Fruit fly (Drosophila melanogaster) whole organism, wandering third instar larva: ENCODE measurements around the gene swm.

Source experiments
- CG32264 ChIP-seq: fragments of 200-800 bp; sonication (Bioruptor generic); optimal IDR thresholded peaks from 2 replicates; lab custom pipeline; 2016; ENCODE audit warnings: missing biosample characterization, missing genetic modification characterization
- CG9705 ChIP-seq: fragments of 200-800 bp; sonication (Bioruptor generic); optimal IDR thresholded peaks from 2 replicates; lab custom pipeline; 2018; ENCODE audit warnings: missing biosample characterization, mild to moderate bottlenecking, missing genetic modification characterization
- CrebA ChIP-seq: fragments of 200-800 bp; sonication (Bioruptor generic); optimal IDR thresholded peaks from 2 replicates; lab custom pipeline; 2016; ENCODE audit warnings: missing biosample characterization, mild to moderate bottlenecking, missing genetic modification characterization, borderline replicate concordance
- GATAd ChIP-seq: sonication (Bioruptor generic); optimal IDR thresholded peaks from 2 replicates; lab custom pipeline; 2016; ENCODE audit warnings: missing biosample characterization, missing genetic modification characterization
- HLH106 ChIP-seq: fragments of 200-800 bp; optimal IDR thresholded peaks from 3 replicates; lab custom pipeline; 2019; ENCODE audit warnings: missing biosample characterization, mild to moderate bottlenecking, missing genetic modification characterization, moderate library complexity
- Hnf4 ChIP-seq: fragments of 200-800 bp; sonication (Bioruptor generic); optimal IDR thresholded peaks from 2 replicates; lab custom pipeline; 2016; ENCODE audit warnings: missing biosample characterization, mild to moderate bottlenecking, missing genetic modification characterization
- Hr78 ChIP-seq: fragments of >200 bp; optimal IDR thresholded peaks from 2 replicates; lab custom pipeline; 2017; ENCODE audit warnings: missing biosample characterization, missing genetic modification characterization
- Hr83 ChIP-seq: fragments of 200-300 bp; sonication (Bioruptor generic); optimal IDR thresholded peaks from 2 replicates; lab custom pipeline; 2016; ENCODE audit warnings: missing biosample characterization, mild to moderate bottlenecking, missing genetic modification characterization, moderate library complexity; ENCODE audit not compliant: poor library complexity, severe bottlenecking
- Jra ChIP-seq: sonication (Bioruptor generic); optimal IDR thresholded peaks from 2 replicates; lab custom pipeline; 2016; ENCODE audit warnings: missing biosample characterization, missing genetic modification characterization
- Mio ChIP-seq: sonication (Bioruptor generic); optimal IDR thresholded peaks from 2 replicates; lab custom pipeline; 2016; ENCODE audit warnings: missing biosample characterization, missing genetic modification characterization
- Myc ChIP-seq: fragments of >200 bp; optimal IDR thresholded peaks from 2 replicates; lab custom pipeline; 2017
- OdsH ChIP-seq: fragments of 200-800 bp; sonication (Bioruptor generic); optimal IDR thresholded peaks from 2 replicates; lab custom pipeline; 2016; ENCODE audit warnings: missing biosample characterization, mild to moderate bottlenecking, missing genetic modification characterization
- Rel ChIP-seq, 2 experiments: fragments of 200-800 bp; sonication (Bioruptor generic) in 1 of 2; optimal IDR thresholded peaks; 2 replicates in 1 of 2; 3 replicates in 1 of 2; lab custom pipeline; 2016 to 2019; ENCODE audit warnings: mild to moderate bottlenecking in 2 of 2, missing biosample characterization in 2 of 2, missing genetic modification characterization in 2 of 2, moderate library complexity in 1 of 2
- Sp1 ChIP-seq: fragments of 200-800 bp; sonication (Bioruptor generic); optimal IDR thresholded peaks from 3 replicates; lab custom pipeline; 2019; ENCODE audit warnings: missing biosample characterization, mild to moderate bottlenecking, missing genetic modification characterization, moderate library complexity
- Vsx2 ChIP-seq: fragments of 200-300, 225-300 bp; sonication (Bioruptor generic); optimal IDR thresholded peaks from 2 replicates; lab custom pipeline; 2018; ENCODE audit warnings: missing biosample characterization, missing genetic modification characterization; ENCODE audit not compliant: partially characterized antibody
- br ChIP-seq: fragments of 200-800 bp; sonication (Bioruptor generic); optimal IDR thresholded peaks from 2 replicates; lab custom pipeline; 2016; ENCODE audit warnings: missing biosample characterization, missing genetic modification characterization
- brk ChIP-seq: fragments of 200-800 bp; sonication (Bioruptor generic); optimal IDR thresholded peaks from 2 replicates; lab custom pipeline; 2016; ENCODE audit warnings: missing biosample characterization, mild to moderate bottlenecking, missing genetic modification characterization
- dmrt93B ChIP-seq: fragments of 200-800 bp; sonication (Bioruptor generic); optimal IDR thresholded peaks from 2 replicates; lab custom pipeline; 2018; ENCODE audit warnings: missing biosample characterization, mild to moderate bottlenecking, missing genetic modification characterization
- dsf ChIP-seq: sonication (Bioruptor generic); optimal IDR thresholded peaks from 2 replicates; lab custom pipeline; 2016; ENCODE audit warnings: missing biosample characterization, missing genetic modification characterization, borderline replicate concordance
- ey ChIP-seq: fragments of 200-800 bp; sonication (Bioruptor generic); optimal IDR thresholded peaks from 2 replicates; lab custom pipeline; 2016; ENCODE audit warnings: missing biosample characterization, missing genetic modification characterization
- foxo ChIP-seq, 2 experiments: fragments of 200-800 bp; sonication (Bioruptor generic); optimal IDR thresholded peaks; 2 replicates in 1 of 2; 3 replicates in 1 of 2; lab custom pipeline; 2016 to 2017; ENCODE audit warnings: missing biosample characterization in 2 of 2, missing genetic modification characterization in 2 of 2
- fru ChIP-seq: fragments of 200-800 bp; sonication (Bioruptor generic); optimal IDR thresholded peaks from 3 replicates; lab custom pipeline; 2016; ENCODE audit warnings: missing biosample characterization, mild to moderate bottlenecking, missing genetic modification characterization
- h ChIP-seq: fragments of 200-800 bp; sonication (Bioruptor generic); optimal IDR thresholded peaks from 3 replicates; lab custom pipeline; 2016; ENCODE audit warnings: missing biosample characterization, mild to moderate bottlenecking, missing genetic modification characterization
- jim ChIP-seq: fragments of 175-275, 200-325 bp; sonication (Bioruptor generic); optimal IDR thresholded peaks from 2 replicates; lab custom pipeline; 2016; ENCODE audit warnings: missing biosample characterization, mild to moderate bottlenecking, missing genetic modification characterization
- lola ChIP-seq: fragments of >200 bp; optimal IDR thresholded peaks from 2 replicates; lab custom pipeline; 2017; ENCODE audit warnings: missing biosample characterization, missing genetic modification characterization
- pan ChIP-seq: fragments of >200 bp; optimal IDR thresholded peaks from 2 replicates; lab custom pipeline; 2017
- psq ChIP-seq: fragments of 200-800 bp; sonication (Bioruptor generic); optimal IDR thresholded peaks from 3 replicates; lab custom pipeline; 2017; ENCODE audit warnings: missing biosample characterization, mild to moderate bottlenecking, missing genetic modification characterization, moderate library complexity
- rgr ChIP-seq: fragments of 200-800 bp; sonication (Bioruptor generic); optimal IDR thresholded peaks from 3 replicates; lab custom pipeline; 2016; ENCODE audit warnings: missing biosample characterization, mild to moderate bottlenecking, missing genetic modification characterization
- sage ChIP-seq: fragments of 200-800 bp; sonication (Bioruptor generic); optimal IDR thresholded peaks from 2 replicates; lab custom pipeline; 2016; ENCODE audit warnings: missing biosample characterization, mild to moderate bottlenecking, missing genetic modification characterization
- sv ChIP-seq: fragments of 200-800 bp; sonication (Bioruptor generic); optimal IDR thresholded peaks from 3 replicates; lab custom pipeline; 2016; ENCODE audit warnings: missing biosample characterization, missing genetic modification characterization
- tai ChIP-seq: sonication (Bioruptor generic); optimal IDR thresholded peaks from 2 replicates; lab custom pipeline; 2016; ENCODE audit warnings: missing biosample characterization, missing genetic modification characterization
- usp ChIP-seq: fragments of >200 bp; optimal IDR thresholded peaks from 2 replicates; lab custom pipeline; 2017; ENCODE audit warnings: missing biosample characterization, missing genetic modification characterization
- woc ChIP-seq: sonication (Bioruptor generic); optimal IDR thresholded peaks from 2 replicates; lab custom pipeline; 2016; ENCODE audit warnings: missing biosample characterization, mild to moderate bottlenecking, missing genetic modification characterization

swm gene

DNA sequence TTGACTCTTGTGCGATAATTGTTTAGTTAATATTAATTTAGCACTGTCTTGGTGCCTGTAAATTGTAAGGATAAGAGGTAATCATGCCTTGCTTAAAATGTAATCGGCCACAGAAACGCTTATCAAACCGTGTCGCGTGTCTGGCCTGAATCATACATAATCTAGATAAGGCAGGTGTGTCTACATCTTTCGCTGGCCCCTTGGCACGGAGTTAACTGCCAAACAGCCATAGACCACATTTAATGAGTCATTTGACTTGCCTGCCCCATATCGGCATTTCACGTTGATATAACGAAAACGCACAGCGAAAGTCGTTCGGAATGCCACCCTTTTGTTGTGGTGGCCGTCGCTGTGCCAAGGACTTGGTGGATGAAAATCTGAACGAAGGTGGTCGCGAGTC lies 42.2 kb downstream of the swm start, which contains the start of gene CG31697:
TSS of gene CG31697 (plus strand) at position 215 of the 400 bp plus-strand sequence.
- TF ChIP-seq h (peak; percentile 86), lola (GFP tag; lab: Kevin White, UChicago) (no peak)

DNA sequence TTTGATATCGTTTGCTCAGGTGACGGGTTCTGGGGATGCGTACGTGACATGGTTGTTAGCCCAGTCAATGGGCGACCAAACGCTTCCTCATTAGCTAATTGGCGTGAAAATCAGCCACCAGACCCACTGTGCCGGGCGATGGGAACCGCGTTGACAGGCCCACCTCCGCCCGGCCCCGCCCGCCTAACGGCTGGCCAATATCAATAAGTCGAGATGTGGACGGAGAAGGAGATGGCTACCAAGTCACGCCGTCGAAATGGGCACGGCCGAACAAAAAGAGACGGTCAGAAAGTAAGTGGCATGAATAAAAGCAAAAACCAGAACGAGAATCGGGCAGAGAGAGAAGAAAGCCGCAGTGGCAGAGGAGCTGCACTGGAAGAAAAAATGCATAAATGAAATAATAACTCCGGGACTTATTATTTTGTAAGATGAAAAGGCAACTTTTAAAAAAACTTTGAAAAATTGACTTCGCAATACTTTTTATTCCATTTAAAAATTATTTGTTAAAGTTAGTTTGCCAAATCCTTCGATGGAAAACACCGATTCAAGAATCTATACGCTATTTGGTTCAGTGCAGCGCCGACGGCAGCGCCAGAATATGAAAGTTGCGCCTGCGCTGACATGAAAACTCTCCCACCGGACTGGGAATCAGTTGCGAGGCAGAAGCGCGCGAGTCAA lies 44.9 kb downstream of the swm start, which contains the start of gene CG13082:
TSS of gene CG13082 (plus strand) at position 647 of the 678 bp plus-strand sequence.
- TF ChIP-seq psq (GFP tag; lab: Kevin White, UChicago), result peak; percentile 88
- TF ChIP-seq woc (GFP tag; lab: Kevin White, UChicago), result peak; percentile 74
- peak; percentile 20 for TF ChIP-seq brk (GFP tag; lab: Kevin White, UChicago)
- TF ChIP-seq foxo (GFP tag; optimal IDR thresholded peaks at IDR 0.05; lab: Kevin White, UChicago), result peak in 1 of 2 experiments; percentile 90
- no peak for TF ChIP-seq Rel (GFP tag; optimal IDR thresholded peaks at IDR 0.05; lab: Kevin White, UChicago)
- TF ChIP-seq Rel (tag; optimal IDR thresholded peaks at IDR 0.05; lab: Kevin White, UChicago), result peak; percentile 58
- peak; percentile 92 for TF ChIP-seq h
- peak; percentile 87 for TF ChIP-seq HLH106 (tag; lab: Kevin White, UChicago)
- TF ChIP-seq rgr, result peak; percentile 84
- no peak for TF ChIP-seq usp (GFP tag; lab: Kevin White, UChicago)
- peak; percentile 88 for TF ChIP-seq Sp1 (GFP tag; lab: Kevin White, UChicago)
- TF ChIP-seq ey, result peak; percentile 85
- peak; percentile 75 for TF ChIP-seq dmrt93B
- peak; percentile 65 for TF ChIP-seq CG32264 (GFP tag; lab: Kevin White, UChicago)
- peak; percentile 87 for TF ChIP-seq br (GFP tag; lab: Kevin White, UChicago)
- TF ChIP-seq Mio (GFP tag; lab: Kevin White, UChicago), result no peak
- TF ChIP-seq Jra, result peak; percentile 42
- no peak for TF ChIP-seq pan (lab: Kevin White, UChicago)
- TF ChIP-seq GATAd (GFP tag; lab: Kevin White, UChicago), result no peak
- peak; percentile 29 for TF ChIP-seq sage (GFP tag; lab: Kevin White, UChicago)
- TF ChIP-seq tai, result no peak
- peak; percentile 82 for TF ChIP-seq OdsH (GFP tag; lab: Kevin White, UChicago)
- peak; percentile 12 for TF ChIP-seq Hr83
- peak; percentile 44 for TF ChIP-seq dsf (GFP tag; lab: Kevin White, UChicago)
- TF ChIP-seq jim, result no peak
- peak; percentile 91 for TF ChIP-seq fru (GFP tag; lab: Kevin White, UChicago)
- peak; percentile 73 for TF ChIP-seq CG9705
- TF ChIP-seq Myc (lab: Kevin White, UChicago), result no peak
- TF ChIP-seq Hnf4 (GFP tag; lab: Kevin White, UChicago), result peak; percentile 80

DNA sequence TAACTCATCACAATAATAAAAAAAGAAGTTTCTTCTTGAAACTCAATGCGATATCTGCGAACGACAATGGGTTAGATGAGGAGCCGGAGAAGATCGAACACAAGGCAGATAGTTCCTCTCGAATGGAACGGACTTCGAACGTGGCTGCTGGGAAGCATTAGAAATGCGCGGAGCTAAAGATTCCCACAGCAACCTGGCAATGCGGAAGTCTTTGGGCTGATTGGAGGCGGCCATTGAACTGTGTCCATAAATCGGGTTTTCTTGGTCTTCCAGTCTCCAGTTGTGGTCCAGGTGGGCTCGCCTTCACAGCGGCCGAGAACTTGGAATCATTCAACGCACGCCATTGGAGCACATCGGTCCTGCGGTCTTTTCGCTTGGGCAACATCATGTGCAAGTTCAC lies 47.3 kb downstream of the swm start, which contains the start of gene CG13081:
TSS of gene CG13081 (plus strand) at position 301 of the 400 bp plus-strand sequence.
- TF ChIP-seq sv (no peak), CrebA (GFP tag; lab: Kevin White, UChicago) (no peak), lola (GFP tag; lab: Kevin White, UChicago) (no peak), Hr83 (no peak), Rel (GFP tag; optimal IDR thresholded peaks at IDR 0.05; lab: Kevin White, UChicago) (no peak), Rel (tag; optimal IDR thresholded peaks at IDR 0.05; lab: Kevin White, UChicago) (no peak), sage (GFP tag; lab: Kevin White, UChicago) (no peak), ey (no peak), foxo (GFP tag; optimal IDR thresholded peaks at IDR 0.05; lab: Kevin White, UChicago) (no peak), Sp1 (GFP tag; lab: Kevin White, UChicago) (no peak), dmrt93B (no peak), Mio (GFP tag; lab: Kevin White, UChicago) (no peak), rgr (no peak), Hr78 (no peak), jim (no peak), CG9705 (no peak), tai (no peak), OdsH (GFP tag; lab: Kevin White, UChicago) (no peak), br (GFP tag; lab: Kevin White, UChicago) (no peak), woc (GFP tag; lab: Kevin White, UChicago) (no peak), Vsx2 (GFP tag; lab: Kevin White, UChicago) (no peak)
- TF ChIP-seq, all 38 proteins: peak for 0
